Worm (Caenorhabditis elegans) whole organism, young adult: ENCODE results near the gene rhgf-2.

Source experiments
- B0336.3 ChIP-seq: fragments of 200-800 bp; sonication (Bioruptor generic); IDR thresholded peaks from 2 replicates; pipeline ENCODE4 v1.3.6; 2022; ENCODE audit warnings: missing genetic modification characterization, missing compliant biosample characterization
- C06A6.2 ChIP-seq: fragments of 200-800 bp; sonication (Bioruptor generic); conservative IDR thresholded peaks from 2 replicates; pipeline ENCODE4 v1.3.6; 2022; ENCODE audit warnings: missing genetic modification characterization, missing compliant biosample characterization
- F22D6.2 ChIP-seq: sonication (generic microtip); optimal IDR thresholded peaks from 2 replicates; lab custom pipeline; 2016; ENCODE audit warnings: mild to moderate bottlenecking, missing genetic modification characterization, missing compliant biosample characterization
- F37B4.10 ChIP-seq: fragments of 200-800 bp; sonication (Bioruptor generic); IDR thresholded peaks from 2 replicates; pipeline ENCODE4 v1.3.6; 2022; ENCODE audit warnings: missing genetic modification characterization, missing compliant biosample characterization
- F49E8.2 ChIP-seq: sonication (generic microtip); optimal IDR thresholded peaks from 3 replicates; lab custom pipeline; 2017; ENCODE audit warnings: missing genetic modification characterization, mild to moderate bottlenecking, missing compliant biosample characterization, antibody characterized with exemption, moderate library complexity; ENCODE audit not compliant: insufficient read depth
- F52B5.7 ChIP-seq: sonication (generic microtip); optimal IDR thresholded peaks from 2 replicates; lab custom pipeline; 2016; ENCODE audit warnings: mild to moderate bottlenecking, missing genetic modification characterization, missing compliant biosample characterization
- K12H6.12 ChIP-seq: fragments of 200-800 bp; sonication (Bioruptor generic); optimal IDR thresholded peaks from 2 replicates; lab custom pipeline; 2018; ENCODE audit warnings: mild to moderate bottlenecking, missing genetic modification characterization, missing compliant biosample characterization
- Y53G8AR.9 ChIP-seq: fragments of 200-800 bp; sonication (Bioruptor generic); conservative IDR thresholded peaks from 2 replicates; pipeline ENCODE4 v1.3.6; 2022; ENCODE audit warnings: missing genetic modification reagents, missing genetic modification characterization, missing compliant biosample characterization
- Y56A3A.18 ChIP-seq: fragments of 200-800 bp; sonication (Bioruptor generic); IDR thresholded peaks from 2 replicates; pipeline ENCODE4 v1.3.6; 2022; ENCODE audit warnings: missing genetic modification reagents, missing genetic modification characterization, missing compliant biosample characterization
- akir-1 ChIP-seq: fragments of 200-800 bp; sonication (Bioruptor generic); optimal IDR thresholded peaks from 2 replicates; lab custom pipeline; 2018; ENCODE audit warnings: mild to moderate bottlenecking, missing genetic modification characterization, moderate library complexity, missing compliant biosample characterization
- ama-1 ChIP-seq, 3 experiments: fragments of 150-350 bp in 1 of 3; sonication (generic microtip) in 2 of 3; optimal IDR thresholded peaks; 2 replicates each; lab custom pipeline; 2014 to 2018; ENCODE audit warnings: missing biosample characterization in 2 of 3, missing genetic modification characterization in 2 of 3, missing genetic modification reagents in 2 of 3
- athp-1 ChIP-seq: sonication (generic microtip); optimal IDR thresholded peaks from 2 replicates; lab custom pipeline; 2017; ENCODE audit warnings: mild to moderate bottlenecking, missing genetic modification characterization, missing compliant biosample characterization
- attf-5 ChIP-seq: fragments of 200-800 bp; sonication (Bioruptor generic); optimal IDR thresholded peaks from 2 replicates; lab custom pipeline; 2018; ENCODE audit warnings: mild to moderate bottlenecking, missing genetic modification characterization, missing compliant biosample characterization
- ccch-3 ChIP-seq: fragments of 200-800 bp; sonication (Bioruptor generic); optimal IDR thresholded peaks from 2 replicates; lab custom pipeline; 2018; ENCODE audit warnings: mild to moderate bottlenecking, missing genetic modification characterization, missing compliant biosample characterization
- cebp-1 ChIP-seq, 2 experiments: fragments of 200-800 bp in 1 of 2; sonication (Bioruptor generic) in 1 of 2; sonication (generic microtip) in 1 of 2; IDR thresholded peaks in 1 of 2; optimal IDR thresholded peaks in 1 of 2; 2 replicates each; pipeline versions ENCODE4 v1.3.6 to Lab custom; 2017 to 2022; ENCODE audit warnings: missing compliant biosample characterization in 2 of 2, missing genetic modification characterization in 2 of 2, mild to moderate bottlenecking in 1 of 2, missing genetic modification reagents in 1 of 2, moderate library complexity in 1 of 2
- ceh-27 ChIP-seq: fragments of 200-800 bp; sonication (Bioruptor generic); optimal IDR thresholded peaks from 2 replicates; lab custom pipeline; 2018; ENCODE audit warnings: mild to moderate bottlenecking, missing genetic modification characterization, moderate library complexity, missing compliant biosample characterization
- ceh-40 ChIP-seq: fragments of 200-800 bp; sonication (Bioruptor generic); IDR thresholded peaks from 2 replicates; pipeline ENCODE4 v1.3.6; 2022; ENCODE audit warnings: missing genetic modification characterization, missing compliant biosample characterization
- ceh-58 ChIP-seq: fragments of 200-800 bp; sonication (Bioruptor generic); IDR thresholded peaks from 2 replicates; pipeline ENCODE4 v1.3.6; 2022; ENCODE audit warnings: missing genetic modification characterization, missing compliant biosample characterization
- ceh-79 ChIP-seq: sonication (generic microtip); optimal IDR thresholded peaks from 2 replicates; lab custom pipeline; 2017; ENCODE audit warnings: mild to moderate bottlenecking, missing genetic modification characterization, missing compliant biosample characterization
- chd-7 ChIP-seq: sonication (generic microtip); optimal IDR thresholded peaks from 2 replicates; lab custom pipeline; 2016; ENCODE audit warnings: mild to moderate bottlenecking, missing genetic modification characterization, moderate library complexity, missing compliant biosample characterization
- die-1 ChIP-seq: sonication (generic microtip); optimal IDR thresholded peaks from 2 replicates; lab custom pipeline; 2016; ENCODE audit warnings: missing genotype, mild to moderate bottlenecking, missing genetic modification characterization, missing compliant biosample characterization
- dpff-1 ChIP-seq: sonication (generic microtip); optimal IDR thresholded peaks from 2 replicates; lab custom pipeline; 2017; ENCODE audit warnings: mild to moderate bottlenecking, missing genetic modification characterization, missing compliant biosample characterization
- egl-44 ChIP-seq: fragments of 200-800 bp; sonication (Bioruptor generic); IDR thresholded peaks from 2 replicates; pipeline ENCODE4 v1.3.6; 2022; ENCODE audit warnings: missing genetic modification reagents, missing genetic modification characterization, missing compliant biosample characterization
- ekl-4 ChIP-seq: fragments of 200-800 bp; sonication (Bioruptor generic); IDR thresholded peaks from 2 replicates; pipeline ENCODE4 v1.3.6; 2022; ENCODE audit warnings: missing genetic modification reagents, missing genetic modification characterization, missing compliant biosample characterization
- fkh-3 ChIP-seq: sonication (generic microtip); optimal IDR thresholded peaks from 2 replicates; lab custom pipeline; 2016; ENCODE audit warnings: mild to moderate bottlenecking, missing genetic modification characterization, missing compliant biosample characterization
- gei-17 ChIP-seq: fragments of 200-800 bp; sonication (Bioruptor generic); optimal IDR thresholded peaks from 2 replicates; lab custom pipeline; 2018; ENCODE audit warnings: mild to moderate bottlenecking, missing genetic modification characterization, missing compliant biosample characterization
- him-1 ChIP-seq: sonication (generic microtip); optimal IDR thresholded peaks from 2 replicates; lab custom pipeline; 2016; ENCODE audit warnings: missing genotype, missing genetic modification reagents, missing genetic modification characterization, missing compliant biosample characterization
- hlh-12 ChIP-seq: sonication (generic microtip); optimal IDR thresholded peaks from 2 replicates; lab custom pipeline; 2016; ENCODE audit warnings: missing genetic modification characterization, missing compliant biosample characterization
- hmg-20 ChIP-seq: fragments of 200-800 bp; sonication (Bioruptor generic); IDR thresholded peaks from 2 replicates; pipeline ENCODE4 v1.3.6; 2022; ENCODE audit warnings: missing genetic modification reagents, missing genetic modification characterization, missing compliant biosample characterization
- lag-1 ChIP-seq: fragments of 200-800 bp; sonication (Bioruptor generic); IDR thresholded peaks from 2 replicates; pipeline ENCODE4 v1.3.6; 2022; ENCODE audit warnings: missing genetic modification reagents, missing genetic modification characterization, missing compliant biosample characterization
- let-526 ChIP-seq: fragments of 200-800 bp; sonication (Bioruptor generic); IDR thresholded peaks from 2 replicates; pipeline ENCODE4 v1.3.6; 2022; ENCODE audit warnings: missing genetic modification reagents, missing genetic modification characterization, missing compliant biosample characterization
- let-607 ChIP-seq, 2 experiments: fragments of 200-800 bp in 1 of 2; sonication (Bioruptor generic) in 1 of 2; sonication (generic microtip) in 1 of 2; optimal IDR thresholded peaks; 2 replicates each; lab custom pipeline; 2016 to 2018; ENCODE audit warnings: mild to moderate bottlenecking in 2 of 2, missing compliant biosample characterization in 2 of 2, missing genetic modification characterization in 2 of 2, moderate library complexity in 2 of 2, missing genotype in 1 of 2
- lin-40 ChIP-seq: sonication (generic microtip); optimal IDR thresholded peaks from 2 replicates; lab custom pipeline; 2016; ENCODE audit warnings: missing genetic modification characterization, mild to moderate bottlenecking, missing compliant biosample characterization, missing genotype, missing genetic modification reagents
- lsy-27 ChIP-seq: sonication (generic microtip); optimal IDR thresholded peaks from 2 replicates; lab custom pipeline; 2017; ENCODE audit warnings: missing genetic modification characterization, mild to moderate bottlenecking, missing compliant biosample characterization, antibody characterized with exemption, missing genotype, borderline replicate concordance; ENCODE audit not compliant: insufficient read depth
- madf-10 ChIP-seq: sonication (generic microtip); optimal IDR thresholded peaks from 2 replicates; lab custom pipeline; 2016; ENCODE audit warnings: mild to moderate bottlenecking, missing genetic modification characterization, missing compliant biosample characterization
- mcd-1 ChIP-seq: fragments of 200-800 bp; sonication (Bioruptor generic); IDR thresholded peaks from 2 replicates; pipeline ENCODE4 v1.3.6; 2022; ENCODE audit warnings: missing genetic modification reagents, missing genetic modification characterization, missing compliant biosample characterization
- nfya-1 ChIP-seq: sonication (generic microtip); optimal IDR thresholded peaks from 2 replicates; lab custom pipeline; 2017; ENCODE audit warnings: antibody characterized with exemption, missing compliant biosample characterization, missing genetic modification characterization, borderline replicate concordance; ENCODE audit not compliant: insufficient read depth
- nfya-2 ChIP-seq: fragments of 200-800 bp; sonication (Bioruptor generic); IDR thresholded peaks from 2 replicates; pipeline ENCODE4 v1.3.6; 2022; ENCODE audit warnings: missing genetic modification reagents, missing genetic modification characterization, missing compliant biosample characterization
- pha-4 ChIP-seq: fragments of 150-350 bp; sonication (generic microtip); optimal IDR thresholded peaks from 2 replicates; lab custom pipeline; 2014; ENCODE audit warnings: missing biosample characterization, missing genetic modification reagents, missing genetic modification characterization
- sea-2 ChIP-seq: fragments of 200-800 bp; sonication (Bioruptor generic); IDR thresholded peaks from 2 replicates; pipeline ENCODE4 v1.3.6; 2022; ENCODE audit warnings: missing genetic modification characterization, missing compliant biosample characterization
- snpc-4 ChIP-seq, 5 experiments: fragments of 150-350 bp in 1 of 5; sonication (generic microtip) in 4 of 5; optimal IDR thresholded peaks; 2 replicates each; lab custom pipeline; 2014 to 2018; ENCODE audit warnings: missing genetic modification characterization in 5 of 5, missing biosample characterization in 3 of 5, antibody characterized with exemption in 2 of 5, mild to moderate bottlenecking in 2 of 5, missing compliant biosample characterization in 2 of 5, missing genotype in 2 of 5, moderate library complexity in 2 of 5, missing genetic modification reagents in 1 of 5
- tbx-9 ChIP-seq: sonication (generic microtip); optimal IDR thresholded peaks from 2 replicates; lab custom pipeline; 2016; ENCODE audit warnings: borderline replicate concordance, missing genetic modification characterization, inconsistent platforms, missing compliant biosample characterization
- tlf-1 ChIP-seq: fragments of 200-800 bp; sonication (Bioruptor generic); optimal IDR thresholded peaks from 2 replicates; lab custom pipeline; 2018; ENCODE audit warnings: mild to moderate bottlenecking, missing genetic modification characterization, missing compliant biosample characterization
- unc-62 ChIP-seq: fragments of 150-350 bp; optimal IDR thresholded peaks from 2 replicates; lab custom pipeline; 2014; ENCODE audit warnings: missing biosample characterization, missing genetic modification reagents, missing genetic modification characterization
- xnd-1 ChIP-seq: sonication (generic microtip); optimal IDR thresholded peaks from 2 replicates; lab custom pipeline; 2016; ENCODE audit warnings: missing genotype, missing genetic modification reagents, missing genetic modification characterization, missing compliant biosample characterization
- ztf-18 ChIP-seq: sonication (generic microtip); optimal IDR thresholded peaks from 2 replicates; lab custom pipeline; 2016; ENCODE audit warnings: missing genotype, mild to moderate bottlenecking, missing genetic modification characterization, missing compliant biosample characterization
- ztf-22 ChIP-seq: fragments of 200-800 bp; sonication (Bioruptor generic); optimal IDR thresholded peaks from 2 replicates; lab custom pipeline; 2018; ENCODE audit warnings: mild to moderate bottlenecking, missing genetic modification characterization, moderate library complexity, missing compliant biosample characterization

rhgf-2 gene

ce11 chrII:4089183-4089582 lies 11.4 kb upstream of the rhgf-2 start (continued):
- TF ChIP-seq F37B4.10 (GFP tag; lab: Robert Waterston, UW) = no peak
- peak; percentile 1 for TF ChIP-seq chd-7 (tag; lab: Kevin White, UChicago)
- TF ChIP-seq ceh-40 (GFP tag; lab: Robert Waterston, UW) = no peak
- TF ChIP-seq F49E8.2 (tag; lab: Kevin White, UChicago) = no peak
- peak; percentile 47 for TF ChIP-seq madf-10 (tag; lab: Kevin White, UChicago)
- no peak for TF ChIP-seq hmg-20 (GFP tag; lab: Robert Waterston, UW)
- TF ChIP-seq ceh-79 (tag; lab: Kevin White, UChicago) = no peak
- TF ChIP-seq him-1 = no peak
- TF ChIP-seq Y56A3A.18 (GFP tag; lab: Robert Waterston, UW) = peak; percentile 42; the same call in 1 of the 2 replicates
- TF ChIP-seq F22D6.2 (tag; lab: Kevin White, UChicago) = peak; percentile 93
- TF ChIP-seq lin-40 = peak; percentile 86
- peak; percentile 76 for TF ChIP-seq C06A6.2 (GFP tag; lab: Robert Waterston, UW)
- no peak for TF ChIP-seq let-526
- no peak for TF ChIP-seq Y53G8AR.9 (GFP tag; lab: Robert Waterston, UW)
- no peak for TF ChIP-seq nfya-2 (GFP tag; lab: Robert Waterston, UW)
- TF ChIP-seq cebp-1 (GFP tag; IDR thresholded peaks at IDR 0.05; lab: Robert Waterston, UW) = 0 out of 2 replicates have a peak, but pooled peaks have one; percentile 20
- TF ChIP-seq cebp-1 (tag; optimal IDR thresholded peaks at IDR 0.05; lab: Kevin White, UChicago) = peak; percentile 73
- TF ChIP-seq akir-1 (GFP tag; lab: Kevin White, UChicago) = no peak
- peak; percentile 18 for TF ChIP-seq die-1 (tag; lab: Kevin White, UChicago)
- no peak for TF ChIP-seq lsy-27 (tag; lab: Kevin White, UChicago)
- TF ChIP-seq lag-1 = no peak
- no peak for TF ChIP-seq gei-17 (GFP tag; lab: Kevin White, UChicago)
- peak; percentile 69; the same call in 1 of the 2 replicates for TF ChIP-seq B0336.3 (GFP tag; lab: Robert Waterston, UW)
- TF ChIP-seq ama-1 (optimal IDR thresholded peaks at IDR 0.05; lab: Kevin White, UChicago) = no peak
- no peak for TF ChIP-seq ama-1 (GFP tag; optimal IDR thresholded peaks at IDR 0.05; lab: Kevin White, UChicago)
- no peak for TF ChIP-seq snpc-4 (GFP tag; optimal IDR thresholded peaks at IDR 0.05; lab: Kevin White, UChicago)
- TF ChIP-seq snpc-4 (tag; optimal IDR thresholded peaks at IDR 0.05; lab: Kevin White, UChicago) = peak in 2 of 4 experiments; percentile 6 to 25
- no peak for TF ChIP-seq athp-1 (tag; lab: Kevin White, UChicago)
- no peak for TF ChIP-seq hlh-12 (tag; lab: Kevin White, UChicago)
- no peak for TF ChIP-seq nfya-1 (tag; lab: Kevin White, UChicago)
- TF ChIP-seq ccch-3 (GFP tag; lab: Kevin White, UChicago) = no peak
- TF ChIP-seq egl-44 = no peak
- no peak for TF ChIP-seq ekl-4
- TF ChIP-seq F52B5.7 (tag; lab: Kevin White, UChicago) = no peak
- no peak for TF ChIP-seq fkh-3 (tag; lab: Kevin White, UChicago)
- no peak for TF ChIP-seq dpff-1 (tag; lab: Kevin White, UChicago)
- peak; percentile 18; the same call in 1 of the 2 replicates for TF ChIP-seq mcd-1 (GFP tag; lab: Robert Waterston, UW)
- no peak for TF ChIP-seq tbx-9 (tag; lab: Kevin White, UChicago)
- TF ChIP-seq K12H6.12 (tag; lab: Kevin White, UChicago) = no peak
- TF ChIP-seq unc-62 = no peak
- no peak for TF ChIP-seq ceh-27 (GFP tag; lab: Kevin White, UChicago)
- no peak for TF ChIP-seq pha-4 (tag; lab: Kevin White, UChicago)
- TF ChIP-seq let-607 (tag; optimal IDR thresholded peaks at IDR 0.05; lab: Kevin White, UChicago) = peak in 1 of 2 experiments; percentile 24
- TF ChIP-seq attf-5 (GFP tag; lab: Kevin White, UChicago) = peak; percentile 65
- TF ChIP-seq ztf-18 (tag; lab: Kevin White, UChicago) = no peak
- TF ChIP-seq ceh-58 (GFP tag; lab: Robert Waterston, UW) = no peak
- peak; percentile 71 for TF ChIP-seq ztf-22 (GFP tag; lab: Kevin White, UChicago)
- TF ChIP-seq xnd-1 (tag; lab: Kevin White, UChicago) = no peak
- peak; percentile 48 for TF ChIP-seq tlf-1 (GFP tag; lab: Kevin White, UChicago)
- no peak for TF ChIP-seq sea-2
